Fruit fly (Drosophila melanogaster) whole organism, adult: ENCODE data around the gene Bug22.

Experiments
- CG11617 ChIP-seq: fragments of 200-800 bp; sonication (Bioruptor generic); optimal IDR thresholded peaks from 2 replicates; lab custom pipeline; 2017; ENCODE audit warnings: mild to moderate bottlenecking, missing biosample characterization, missing genetic modification reagents, missing genetic modification characterization
- CG12768 ChIP-seq: fragments of 200-800 bp; sonication (Bioruptor generic); optimal IDR thresholded peaks from 2 replicates; lab custom pipeline; 2017; ENCODE audit warnings: missing biosample characterization, missing genetic modification characterization, mild to moderate bottlenecking, moderate library complexity, missing genetic modification reagents
- CG14711 ChIP-seq: fragments of 200-800 bp; sonication (Bioruptor generic); optimal IDR thresholded peaks from 2 replicates; lab custom pipeline; 2018; ENCODE audit warnings: missing biosample characterization, mild to moderate bottlenecking, missing genetic modification characterization, moderate library complexity
- CG1620 ChIP-seq: fragments of 200-800 bp; sonication (Bioruptor generic); optimal IDR thresholded peaks from 2 replicates; lab custom pipeline; 2016; ENCODE audit warnings: missing biosample characterization, missing genetic modification characterization
- CG33017 ChIP-seq: fragments of 200-800 bp; sonication (Bioruptor generic); optimal IDR thresholded peaks from 2 replicates; lab custom pipeline; 2018; ENCODE audit warnings: missing biosample characterization, mild to moderate bottlenecking, missing genetic modification characterization, moderate library complexity
- CG5204 ChIP-seq: fragments of 200-800 bp; sonication (Bioruptor generic); optimal IDR thresholded peaks from 2 replicates; lab custom pipeline; 2016; ENCODE audit warnings: missing biosample characterization, missing genetic modification characterization
- CG7045 ChIP-seq: fragments of 200-800 bp; sonication (Bioruptor generic); optimal IDR thresholded peaks from 2 replicates; lab custom pipeline; 2017; ENCODE audit warnings: missing biosample characterization, mild to moderate bottlenecking, missing genetic modification characterization
- CG7101 ChIP-seq: fragments of 200-800 bp; sonication (Bioruptor generic); optimal IDR thresholded peaks from 2 replicates; lab custom pipeline; 2018; ENCODE audit warnings: missing biosample characterization, mild to moderate bottlenecking, missing genetic modification characterization, moderate library complexity
- Clk ChIP-seq: fragments of 200-800 bp; sonication (Bioruptor generic); optimal IDR thresholded peaks from 2 replicates; lab custom pipeline; 2017; ENCODE audit warnings: missing biosample characterization, missing genetic modification characterization
- Crg-1 ChIP-seq: fragments of 200-800 bp; sonication (Bioruptor generic); optimal IDR thresholded peaks from 2 replicates; lab custom pipeline; 2016; ENCODE audit warnings: missing biosample characterization, missing genetic modification characterization
- Hr96 ChIP-seq: fragments of 200-800 bp; sonication (Bioruptor generic); optimal IDR thresholded peaks from 2 replicates; lab custom pipeline; 2016; ENCODE audit warnings: missing biosample characterization, missing genetic modification characterization
- Mnt ChIP-seq: fragments of 200-800 bp; sonication (Bioruptor generic); optimal IDR thresholded peaks from 2 replicates; lab custom pipeline; 2016; ENCODE audit warnings: missing biosample characterization, mild to moderate bottlenecking, missing genetic modification characterization
- bab1 ChIP-seq: fragments of 200-800 bp; sonication (Bioruptor generic); optimal IDR thresholded peaks from 3 replicates; lab custom pipeline; 2019; ENCODE audit warnings: missing biosample characterization, mild to moderate bottlenecking, missing genetic modification characterization, moderate library complexity
- cic ChIP-seq: fragments of 200-800 bp; sonication (Bioruptor generic); optimal IDR thresholded peaks from 2 replicates; lab custom pipeline; 2017; ENCODE audit warnings: missing biosample characterization, mild to moderate bottlenecking, missing genetic modification characterization, moderate library complexity
- cnc ChIP-seq, 2 experiments: fragments of >200 bp; optimal IDR thresholded peaks; 2 replicates each; lab custom pipeline; 2017
- kay ChIP-seq: fragments of 200-800 bp; sonication (Bioruptor generic); peaks from one replicate; lab custom pipeline; 2016; ENCODE audit warnings: missing biosample characterization, missing genetic modification characterization, borderline replicate concordance
- ovo ChIP-seq: fragments of 200-800 bp; sonication (Bioruptor generic); optimal IDR thresholded peaks from 2 replicates; lab custom pipeline; 2016; ENCODE audit warnings: missing biosample characterization, missing genetic modification characterization
- pad ChIP-seq: fragments of 200-800 bp; sonication (Bioruptor generic); optimal IDR thresholded peaks from 3 replicates; lab custom pipeline; 2017; ENCODE audit warnings: missing biosample characterization, missing genetic modification characterization, mild to moderate bottlenecking, moderate library complexity, missing genetic modification reagents
- tj ChIP-seq: fragments of 200-800 bp; sonication (Bioruptor generic); optimal IDR thresholded peaks from 3 replicates; lab custom pipeline; 2017; ENCODE audit warnings: missing biosample characterization, mild to moderate bottlenecking, missing genetic modification characterization, moderate library complexity
- toe ChIP-seq: fragments of 200-800 bp; sonication (Bioruptor generic); optimal IDR thresholded peaks from 2 replicates; lab custom pipeline; 2016; ENCODE audit warnings: missing biosample characterization, missing genetic modification characterization

Bug22 gene

dm6 chr2L:10413251-10414127 is 17.2 kb downstream of the Bug22 start, which contains the start of the genes CG5355 and Klp31E:
Gene CG5355 (minus strand): TSS chr2L:10413463.
Gene Klp31E (plus strand): TSS chr2L:10414017.
- TF ChIP-seq kay (GFP tag; lab: Kevin White, UChicago), result no peak
- TF ChIP-seq cnc (optimal IDR thresholded peaks at IDR 0.05; lab: Kevin White, UChicago), result peak in 1 of 2 experiments; percentile 37
- TF ChIP-seq CG1620, result peak; percentile 46
- TF ChIP-seq ovo (GFP tag; lab: Kevin White, UChicago), result no peak
- TF ChIP-seq CG12768 (GFP tag; lab: Kevin White, UChicago), result peak; percentile 61
- TF ChIP-seq pad, result peak; percentile 52
- TF ChIP-seq Mnt, result peak; percentile 33
- peak; percentile 78 for TF ChIP-seq CG11617
- no peak for TF ChIP-seq toe (GFP tag; lab: Kevin White, UChicago)
- TF ChIP-seq CG14711 (tag; lab: Kevin White, UChicago), result peak; percentile 47
- TF ChIP-seq CG7045 (GFP tag; lab: Kevin White, UChicago), result peak; percentile 64
- TF ChIP-seq tj, result peak; percentile 39
- peak; percentile 60 for TF ChIP-seq CG7101 (tag; lab: Kevin White, UChicago)
- TF ChIP-seq Hr96, result no peak
- no peak for TF ChIP-seq Crg-1 (GFP tag; lab: Kevin White, UChicago)
- TF ChIP-seq CG5204 (GFP tag; lab: Kevin White, UChicago), result no peak
- TF ChIP-seq Clk (GFP tag; lab: Kevin White, UChicago), result peak; percentile 31
- TF ChIP-seq cic (GFP tag; lab: Kevin White, UChicago), result no peak
- TF ChIP-seq bab1 (GFP tag; lab: Kevin White, UChicago), result no peak
- peak; percentile 41 for TF ChIP-seq CG33017 (tag; lab: Kevin White, UChicago)

dm6 chr2L:10408122-10408576 is 22.6 kb downstream of the Bug22 start, which contains the start of the genes Ip259 and RpS27A:
Gene Ip259 (plus strand): TSS chr2L:10408352.
Gene RpS27A (plus strand): TSS chr2L:10408352.
- no peak for TF ChIP-seq ovo (GFP tag; lab: Kevin White, UChicago)
- TF ChIP-seq kay (GFP tag; lab: Kevin White, UChicago), result peak; percentile 54
- TF ChIP-seq Hr96, result no peak
- peak; percentile 59 for TF ChIP-seq CG33017 (tag; lab: Kevin White, UChicago)
- TF ChIP-seq Clk (GFP tag; lab: Kevin White, UChicago), result peak; percentile 74
- TF ChIP-seq cnc (optimal IDR thresholded peaks at IDR 0.05; lab: Kevin White, UChicago), result no peak
- no peak for TF ChIP-seq CG5204 (GFP tag; lab: Kevin White, UChicago)
- TF ChIP-seq CG14711 (tag; lab: Kevin White, UChicago), result peak; percentile 60
- TF ChIP-seq Crg-1 (GFP tag; lab: Kevin White, UChicago), result peak; percentile 83
- no peak for TF ChIP-seq toe (GFP tag; lab: Kevin White, UChicago)
- peak; percentile 90 for TF ChIP-seq Mnt
- peak; percentile 80 for TF ChIP-seq CG7045 (GFP tag; lab: Kevin White, UChicago)
- TF ChIP-seq cic (GFP tag; lab: Kevin White, UChicago), result no peak
- peak; percentile 86 for TF ChIP-seq CG11617
- peak; percentile 80 for TF ChIP-seq CG12768 (GFP tag; lab: Kevin White, UChicago)
- peak; percentile 73 for TF ChIP-seq bab1 (GFP tag; lab: Kevin White, UChicago)
- TF ChIP-seq tj, result peak; percentile 53
- TF ChIP-seq CG1620, result peak; percentile 83
- peak; percentile 64 for TF ChIP-seq pad
- TF ChIP-seq CG7101 (tag; lab: Kevin White, UChicago), result peak; percentile 87

- no peak for TF ChIP-seq kay (GFP tag; lab: Kevin White, UChicago)
- TF ChIP-seq ovo (GFP tag; lab: Kevin White, UChicago), result no peak
- TF ChIP-seq CG5204 (GFP tag; lab: Kevin White, UChicago), result no peak
- TF ChIP-seq pad, result no peak
- TF ChIP-seq Clk (GFP tag; lab: Kevin White, UChicago), result no peak
Observed at dm6 chr2L:10405008-10405654, 25.6 kb downstream of the Bug22 start, which contains the start of the genes CG17768, LSm-4 and Ir31a. Gene CG17768 (minus strand): TSS chr2L:10405203. Gene LSm-4 (minus strand): TSS chr2L:10405203. Gene Ir31a (plus strand): TSS chr2L:10405565.

- no peak for TF ChIP-seq Clk (GFP tag; lab: Kevin White, UChicago)
- no peak for TF ChIP-seq cic (GFP tag; lab: Kevin White, UChicago)
- no peak for TF ChIP-seq pad
- TF ChIP-seq kay (GFP tag; lab: Kevin White, UChicago), result peak; percentile 86
- no peak for TF ChIP-seq tj
- no peak for TF ChIP-seq CG14711 (tag; lab: Kevin White, UChicago)
- TF ChIP-seq bab1 (GFP tag; lab: Kevin White, UChicago), result peak; percentile 39
- TF ChIP-seq CG7045 (GFP tag; lab: Kevin White, UChicago), result no peak
- TF ChIP-seq CG1620, result no peak
Observed at dm6 chr2L:10403803-10404315, 26.9 kb downstream of the Bug22 start.

- no peak for TF ChIP-seq Hr96
- no peak for TF ChIP-seq CG11617
- no peak for TF ChIP-seq toe (GFP tag; lab: Kevin White, UChicago)
- no peak for TF ChIP-seq CG1620
- TF ChIP-seq pad, result no peak
- TF ChIP-seq Clk (GFP tag; lab: Kevin White, UChicago), result no peak
- TF ChIP-seq tj, result peak; percentile 84
- TF ChIP-seq cic (GFP tag; lab: Kevin White, UChicago), result peak; percentile 59
- TF ChIP-seq CG12768 (GFP tag; lab: Kevin White, UChicago), result no peak
- no peak for TF ChIP-seq CG14711 (tag; lab: Kevin White, UChicago)
- no peak for TF ChIP-seq CG7045 (GFP tag; lab: Kevin White, UChicago)
- no peak for TF ChIP-seq cnc (optimal IDR thresholded peaks at IDR 0.05; lab: Kevin White, UChicago)
- peak; percentile 65 for TF ChIP-seq Mnt
- TF ChIP-seq bab1 (GFP tag; lab: Kevin White, UChicago), result no peak
- no peak for TF ChIP-seq ovo (GFP tag; lab: Kevin White, UChicago)
- no peak for TF ChIP-seq CG5204 (GFP tag; lab: Kevin White, UChicago)
- TF ChIP-seq CG7101 (tag; lab: Kevin White, UChicago), result no peak
- TF ChIP-seq kay (GFP tag; lab: Kevin White, UChicago), result peak; percentile 99
- TF ChIP-seq CG33017 (tag; lab: Kevin White, UChicago), result no peak
- no peak for TF ChIP-seq Crg-1 (GFP tag; lab: Kevin White, UChicago)
Observed at dm6 chr2L:10396877-10397587, 33.7 kb downstream of the Bug22 start.
